Fruit fly (Drosophila melanogaster) ovary, adult (tissue): ENCODE measurements around the gene shi.
A peak's percentile ranks its signal among the peaks of the same experiment; 100 is the strongest.

Experiments used
- CG17801 ChIP-seq: fragments of 200-800 bp; optimal IDR thresholded peaks from 2 replicates; lab custom pipeline; 2019; ENCODE audit warnings: missing biosample characterization, mild to moderate bottlenecking, missing genetic modification characterization, moderate library complexity; ENCODE audit not compliant: partially characterized antibody

shi gene

dm6 chrX:15891606-15892345, at the start of gene shi:
Gene shi (plus strand): TSS chrX:15892116.
- TF ChIP-seq CG17801 (GFP tag; lab: Kevin White, UChicago) = peak; percentile 32

dm6 chrX:15844139-15844538, 47.8 kb upstream of the shi start, which contains the start of the genes ArgRS and CG8578:
Gene ArgRS (minus strand): TSS chrX:15844145.
Gene CG8578 (plus strand): TSS chrX:15844476.
- peak; percentile 20 for TF ChIP-seq CG17801 (GFP tag; lab: Kevin White, UChicago)

- peak; percentile 19 for TF ChIP-seq CG17801 (GFP tag; lab: Kevin White, UChicago)
Observed at dm6 chrX:15849021-15849420, 42.9 kb upstream of the shi start, which contains the start of gene sun. Gene sun (minus strand): TSS chrX:15849258.

dm6 chrX:15852815-15853542, 38.9 kb upstream of the shi start, which contains the start of the genes UBL3 and CG15914:
Gene UBL3 (minus strand): TSS chrX:15853175.
Gene CG15914 (plus strand): TSS chrX:15853421.
- TF ChIP-seq CG17801 (GFP tag; lab: Kevin White, UChicago) = peak; percentile 56

dm6 chrX:15857601-15858284, 34.2 kb upstream of the shi start, which contains the start of the genes CG46440 and Myb:
Gene CG46440 (minus strand): TSS chrX:15857823.
Gene Myb (minus strand): TSS chrX:15857823.
- TF ChIP-seq CG17801 (GFP tag; lab: Kevin White, UChicago) = no peak

dm6 chrX:15859387-15859786, 32.5 kb upstream of the shi start, which contains the start of gene AlkB:
Gene AlkB (minus strand): TSS chrX:15859487.
- TF ChIP-seq CG17801 (GFP tag; lab: Kevin White, UChicago) = no peak

dm6 chrX:15859869-15860268, 32.0 kb upstream of the shi start, which contains the start of gene Gbeta13F:
Gene Gbeta13F (plus strand): TSS chrX:15860115.
- TF ChIP-seq CG17801 (GFP tag; lab: Kevin White, UChicago) = no peak

- peak; percentile 85 for TF ChIP-seq CG17801 (GFP tag; lab: Kevin White, UChicago)
Observed at dm6 chrX:15860479-15860878, 31.4 kb upstream of the shi start.

- TF ChIP-seq CG17801 (GFP tag; lab: Kevin White, UChicago) = no peak
Observed at dm6 chrX:15866032-15866431, 25.9 kb upstream of the shi start.

dm6 chrX:15866799-15867412, 25.0 kb upstream of the shi start:
- TF ChIP-seq CG17801 (GFP tag; lab: Kevin White, UChicago) = peak; percentile 14

- TF ChIP-seq CG17801 (GFP tag; lab: Kevin White, UChicago) = peak; percentile 100
Observed at dm6 chrX:15867863-15868262, 24.1 kb upstream of the shi start, which contains the start of gene Gapdh2. Gene Gapdh2 (plus strand): TSS chrX:15868145.

- TF ChIP-seq CG17801 (GFP tag; lab: Kevin White, UChicago) = no peak
Observed at dm6 chrX:15868781-15869180, 23.1 kb upstream of the shi start.

- no peak for TF ChIP-seq CG17801 (GFP tag; lab: Kevin White, UChicago)
Observed at dm6 chrX:15869843-15870242, 22.1 kb upstream of the shi start, which contains the start of gene CG16952. Gene CG16952 (plus strand): TSS chrX:15870183.
